Worm (Caenorhabditis elegans) whole organism, L3 larva: ENCODE data around the gene B0280.17.

Experiments used
- R02D3.7 ChIP-seq: fragments of 150-350 bp; optimal IDR thresholded peaks from 2 replicates; lab custom pipeline; 2014; ENCODE audit warnings: missing biosample characterization, missing genetic modification characterization
- ZK546.5 ChIP-seq: sonication (generic microtip); optimal IDR thresholded peaks from 2 replicates; lab custom pipeline; 2017; ENCODE audit warnings: missing biosample characterization, missing genetic modification characterization
- aly-2 ChIP-seq: fragments of 150-350 bp; optimal IDR thresholded peaks from 2 replicates; lab custom pipeline; 2014; ENCODE audit warnings: missing biosample characterization, missing genetic modification characterization
- ama-1 ChIP-seq: fragments of 150-350 bp; optimal IDR thresholded peaks from 2 replicates; lab custom pipeline; 2018
- ceh-28 ChIP-seq: fragments of 150-350 bp; optimal IDR thresholded peaks from 2 replicates; lab custom pipeline; 2014; ENCODE audit warnings: missing biosample characterization, missing genetic modification reagents, missing genetic modification characterization
- ceh-82 ChIP-seq: fragments of 150-350 bp; optimal IDR thresholded peaks from 2 replicates; lab custom pipeline; 2014; ENCODE audit warnings: missing biosample characterization, missing genetic modification characterization
- ceh-9 ChIP-seq: sonication (generic microtip); optimal IDR thresholded peaks from 2 replicates; lab custom pipeline; 2018; ENCODE audit warnings: missing biosample characterization, missing genetic modification characterization
- daf-12 ChIP-seq: fragments of 150-350 bp; optimal IDR thresholded peaks from 2 replicates; lab custom pipeline; 2014; ENCODE audit warnings: missing biosample characterization, missing genetic modification reagents, missing genetic modification characterization
- egl-27 ChIP-seq: sonication (generic microtip); optimal IDR thresholded peaks from 4 replicates; lab custom pipeline; 2017; ENCODE audit warnings: missing biosample characterization, missing genetic modification reagents, missing genetic modification characterization
- egl-5 ChIP-seq: fragments of 150-350 bp; optimal IDR thresholded peaks from 2 replicates; lab custom pipeline; 2017; ENCODE audit warnings: missing biosample characterization, missing genetic modification reagents, missing genetic modification characterization, inconsistent platforms
- elt-1 ChIP-seq: fragments of 150-350 bp; optimal IDR thresholded peaks from 2 replicates; lab custom pipeline; 2014; ENCODE audit warnings: missing biosample characterization, missing genetic modification characterization
- elt-2 ChIP-seq: sonication (generic microtip); optimal IDR thresholded peaks from 2 replicates; lab custom pipeline; 2016; ENCODE audit warnings: missing genetic modification reagents, mild to moderate bottlenecking, missing genetic modification characterization, missing compliant biosample characterization
- elt-3 ChIP-seq, 3 experiments: fragments of 150-350 bp in 1 of 3; sonication (generic microtip) in 2 of 3; optimal IDR thresholded peaks; 2 replicates in 2 of 3; 4 replicates in 1 of 3; lab custom pipeline; 2014 to 2017; ENCODE audit warnings: missing biosample characterization in 3 of 3, missing genetic modification characterization in 3 of 3
- eor-1 ChIP-seq, 2 experiments: fragments of 150-350 bp; optimal IDR thresholded peaks; 2 replicates each; lab custom pipeline; 2014 to 2018; ENCODE audit warnings: missing biosample characterization in 2 of 2, missing genetic modification characterization in 2 of 2
- fkh-10 ChIP-seq: sonication (generic microtip); optimal IDR thresholded peaks from 2 replicates; lab custom pipeline; 2017; ENCODE audit warnings: missing biosample characterization, missing genetic modification reagents, missing genetic modification characterization
- fos-1 ChIP-seq: fragments of 150-350 bp; optimal IDR thresholded peaks from 2 replicates; lab custom pipeline; 2014; ENCODE audit warnings: missing biosample characterization, missing genetic modification characterization
- hmg-11 ChIP-seq: sonication (generic microtip); optimal IDR thresholded peaks from 2 replicates; lab custom pipeline; 2016; ENCODE audit warnings: missing genetic modification characterization, missing compliant biosample characterization
- jun-1 ChIP-seq: fragments of 150-350 bp; optimal IDR thresholded peaks from 2 replicates; lab custom pipeline; 2014; ENCODE audit warnings: missing biosample characterization, missing genetic modification reagents, missing genetic modification characterization
- lin-15B ChIP-seq: fragments of 150-350 bp; optimal IDR thresholded peaks from 2 replicates; lab custom pipeline; 2014; ENCODE audit warnings: missing biosample characterization, missing genetic modification characterization
- lin-39 ChIP-seq: fragments of 150-350 bp; optimal IDR thresholded peaks from 2 replicates; lab custom pipeline; 2018; ENCODE audit warnings: missing biosample characterization, missing genetic modification reagents, missing genetic modification characterization
- lsy-12 ChIP-seq: sonication (generic microtip); optimal IDR thresholded peaks from 2 replicates; lab custom pipeline; 2016; ENCODE audit warnings: mild to moderate bottlenecking, missing genetic modification characterization, missing compliant biosample characterization
- mdl-1 ChIP-seq: fragments of 150-350 bp; optimal IDR thresholded peaks from 2 replicates; lab custom pipeline; 2014; ENCODE audit warnings: missing biosample characterization, missing genetic modification characterization
- mml-1 ChIP-seq: fragments of 150-350 bp; sonication (generic microtip); optimal IDR thresholded peaks from 3 replicates; lab custom pipeline; 2014; ENCODE audit warnings: missing biosample characterization, missing genetic modification characterization
- nfya-1 ChIP-seq: sonication (generic microtip); optimal IDR thresholded peaks from 2 replicates; lab custom pipeline; 2017; ENCODE audit warnings: missing genetic modification characterization, mild to moderate bottlenecking, missing compliant biosample characterization, antibody characterized with exemption, moderate library complexity; ENCODE audit not compliant: insufficient read depth
- nhr-11 ChIP-seq: fragments of 150-350 bp; optimal IDR thresholded peaks from 2 replicates; lab custom pipeline; 2014; ENCODE audit warnings: missing biosample characterization, missing genetic modification characterization
- nhr-12 ChIP-seq: fragments of 150-350 bp; optimal IDR thresholded peaks from 2 replicates; lab custom pipeline; 2014; ENCODE audit warnings: missing biosample characterization, missing genetic modification characterization
- nhr-23 ChIP-seq: fragments of 150-350 bp; optimal IDR thresholded peaks from 2 replicates; lab custom pipeline; 2014; ENCODE audit warnings: missing biosample characterization, missing genetic modification reagents, missing genetic modification characterization
- nhr-25 ChIP-seq: sonication (generic microtip); optimal IDR thresholded peaks from 2 replicates; lab custom pipeline; 2017; ENCODE audit warnings: missing biosample characterization, missing genetic modification characterization
- nhr-28 ChIP-seq: fragments of 150-350 bp; optimal IDR thresholded peaks from 2 replicates; lab custom pipeline; 2014; ENCODE audit warnings: missing biosample characterization, missing genetic modification characterization
- nhr-43 ChIP-seq: sonication (generic microtip); optimal IDR thresholded peaks from 2 replicates; lab custom pipeline; 2016; ENCODE audit warnings: mild to moderate bottlenecking, missing genetic modification characterization, missing compliant biosample characterization; ENCODE audit not compliant: poor library complexity, severe bottlenecking
- nhr-67 ChIP-seq: fragments of 150-350 bp; optimal IDR thresholded peaks from 2 replicates; lab custom pipeline; 2014; ENCODE audit warnings: missing biosample characterization, missing genetic modification characterization
- nhr-76 ChIP-seq: fragments of 150-350 bp; sonication (generic microtip); optimal IDR thresholded peaks from 5 replicates; lab custom pipeline; 2014; ENCODE audit warnings: missing biosample characterization, missing genetic modification characterization
- nhr-77 ChIP-seq: fragments of 150-350 bp; optimal IDR thresholded peaks from 2 replicates; lab custom pipeline; 2014; ENCODE audit warnings: missing biosample characterization, missing genetic modification characterization
- pha-4 ChIP-seq: fragments of 150-350 bp; optimal IDR thresholded peaks from 2 replicates; lab custom pipeline; 2014; ENCODE audit warnings: missing biosample characterization, missing genetic modification reagents, missing genetic modification characterization
- pqm-1 ChIP-seq: fragments of 150-350 bp; optimal IDR thresholded peaks from 2 replicates; lab custom pipeline; 2017; ENCODE audit warnings: missing biosample characterization, missing genetic modification characterization, inconsistent platforms
- skn-1 ChIP-seq: fragments of 150-350 bp; optimal IDR thresholded peaks from 2 replicates; lab custom pipeline; 2014; ENCODE audit warnings: missing biosample characterization, missing genetic modification characterization
- snpc-4 ChIP-seq: fragments of 150-350 bp; optimal IDR thresholded peaks from 2 replicates; lab custom pipeline; 2014; ENCODE audit warnings: missing biosample characterization, missing genetic modification characterization
- tbx-2 ChIP-seq: sonication (generic microtip); optimal IDR thresholded peaks from 2 replicates; lab custom pipeline; 2016; ENCODE audit warnings: mild to moderate bottlenecking, missing genetic modification characterization, missing compliant biosample characterization
- unc-39 ChIP-seq: sonication (generic microtip); optimal IDR thresholded peaks from 4 replicates; lab custom pipeline; 2017; ENCODE audit warnings: missing biosample characterization, missing genetic modification characterization
- unc-62 ChIP-seq: fragments of 150-350 bp; sonication (generic microtip); optimal IDR thresholded peaks from 4 replicates; lab custom pipeline; 2014; ENCODE audit warnings: missing biosample characterization, missing genetic modification reagents, missing genetic modification characterization
- zag-1 ChIP-seq: fragments of 150-350 bp; optimal IDR thresholded peaks from 2 replicates; lab custom pipeline; 2014; ENCODE audit warnings: missing biosample characterization, missing genetic modification characterization
- ztf-11 ChIP-seq: fragments of 150-350 bp; optimal IDR thresholded peaks from 2 replicates; lab custom pipeline; 2014; ENCODE audit warnings: missing biosample characterization, missing genetic modification characterization
- ztf-4 ChIP-seq: fragments of 150-350 bp; optimal IDR thresholded peaks from 2 replicates; lab custom pipeline; 2014; ENCODE audit warnings: missing biosample characterization, missing genetic modification characterization

Gene B0280.17

DNA sequence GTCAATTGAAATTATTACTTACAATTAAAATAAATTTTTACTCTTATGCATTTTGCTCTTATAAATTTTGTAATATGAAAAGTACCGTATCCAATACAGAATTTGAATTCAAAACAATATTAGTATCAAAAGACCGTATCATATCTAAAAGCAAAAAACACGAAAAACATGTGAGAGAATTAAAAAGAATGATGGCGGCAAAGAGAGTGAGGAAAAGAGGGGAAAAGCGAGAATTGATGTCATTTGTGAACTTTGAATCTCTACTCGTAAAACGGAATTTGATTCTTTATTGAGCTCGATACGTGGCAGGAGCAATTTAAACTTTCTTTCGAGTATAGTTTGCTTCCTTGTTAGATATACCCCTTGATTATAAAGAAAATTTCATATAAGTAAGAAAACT, 18.6 kb upstream of the B0280.17 start:
- TF ChIP-seq elt-2 (peak; percentile 30), daf-12 (tag; lab: Kevin White, UChicago) (no peak), ceh-82 (tag; lab: Kevin White, UChicago) (no peak), jun-1 (peak; percentile 16)

DNA sequence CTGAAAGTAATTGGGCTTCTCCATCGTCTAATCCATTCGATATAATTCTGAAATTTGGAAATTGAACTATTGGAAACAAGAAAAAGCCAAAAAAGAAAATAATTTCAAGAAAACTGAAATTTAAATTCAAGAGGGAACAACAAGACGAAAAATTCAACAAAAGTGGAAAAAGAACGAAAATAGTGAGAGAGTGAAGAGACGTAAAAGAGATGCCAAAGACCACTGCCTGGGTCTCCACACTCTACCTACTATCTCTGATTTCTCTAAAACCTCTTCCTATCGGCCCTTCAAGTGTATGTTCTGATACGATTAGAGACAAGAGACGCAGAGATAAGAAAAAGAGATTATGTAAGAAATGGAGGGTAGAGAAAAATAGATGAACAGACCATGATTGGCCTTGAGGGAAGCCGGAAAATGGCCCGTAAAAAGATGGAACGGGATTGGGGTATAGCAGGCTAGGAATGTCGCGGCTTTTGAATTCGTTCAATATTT, 17.9 kb upstream of the B0280.17 start, which contains the start of gene ogt-1:
Gene ogt-1, minus strand, starts transcription at position 51 of the 492 bp plus-strand sequence.
- TF ChIP-seq jun-1: peak; percentile 89
- peak; percentile 94 for TF ChIP-seq nfya-1 (tag; lab: Kevin White, UChicago)
- no peak for TF ChIP-seq nhr-67 (tag; lab: Kevin White, UChicago)
- TF ChIP-seq nhr-11 (tag; lab: Kevin White, UChicago): peak; percentile 6
- TF ChIP-seq ceh-9 (tag; lab: Kevin White, UChicago): no peak
- peak; percentile 94 for TF ChIP-seq pha-4
- TF ChIP-seq elt-1: peak; percentile 64
- TF ChIP-seq zag-1 (tag; lab: Kevin White, UChicago): no peak
- peak; percentile 61 for TF ChIP-seq tbx-2 (tag; lab: Kevin White, UChicago)
- no peak for TF ChIP-seq nhr-28 (tag; lab: Kevin White, UChicago)
- TF ChIP-seq pqm-1 (tag; lab: Kevin White, UChicago): peak; percentile 77
- TF ChIP-seq skn-1 (tag; lab: Kevin White, UChicago): peak; percentile 63
- TF ChIP-seq egl-27: peak; percentile 83
- no peak for TF ChIP-seq mml-1 (tag; lab: Kevin White, UChicago)
- TF ChIP-seq lin-39 (tag; lab: Kevin White, UChicago): no peak
- TF ChIP-seq nhr-23 (tag; lab: Kevin White, UChicago): peak; percentile 93
- peak; percentile 57 for TF ChIP-seq snpc-4 (tag; lab: Kevin White, UChicago)
- TF ChIP-seq fos-1 (tag; lab: Kevin White, UChicago): peak; percentile 70
- peak; percentile 39 for TF ChIP-seq fkh-10
- no peak for TF ChIP-seq aly-2
- peak; percentile 72 for TF ChIP-seq lin-15B (tag; lab: Kevin White, UChicago)
- peak; percentile 59 for TF ChIP-seq R02D3.7 (tag; lab: Kevin White, UChicago)
- no peak for TF ChIP-seq nhr-76 (tag; lab: Kevin White, UChicago)
- TF ChIP-seq ama-1: peak; percentile 80
- TF ChIP-seq hmg-11: peak; percentile 86
- peak; percentile 66 for TF ChIP-seq mdl-1 (tag; lab: Kevin White, UChicago)
- peak; percentile 43 for TF ChIP-seq nhr-77 (tag; lab: Kevin White, UChicago)
- TF ChIP-seq ztf-11 (tag; lab: Kevin White, UChicago): no peak
- TF ChIP-seq unc-62 (GFP tag; lab: Kevin White, UChicago): peak; percentile 32
- no peak for TF ChIP-seq ceh-82 (tag; lab: Kevin White, UChicago)
- no peak for TF ChIP-seq unc-39 (tag; lab: Kevin White, UChicago)
- peak; percentile 96 for TF ChIP-seq nhr-25 (tag; lab: Kevin White, UChicago)
- TF ChIP-seq lsy-12: peak; percentile 58
- no peak for TF ChIP-seq nhr-12 (tag; lab: Kevin White, UChicago)
- TF ChIP-seq eor-1 (tag; optimal IDR thresholded peaks at IDR 0.05; lab: Kevin White, UChicago): peak in 1 of 2 experiments; percentile 45
- peak; percentile 84 for TF ChIP-seq nhr-43 (tag; lab: Kevin White, UChicago)
- peak; percentile 52 for TF ChIP-seq ztf-4 (tag; lab: Kevin White, UChicago)
- TF ChIP-seq ceh-28 (tag; lab: Kevin White, UChicago): peak; percentile 87
- TF ChIP-seq egl-5 (tag; lab: Kevin White, UChicago): peak; percentile 86
- peak; percentile 62 for TF ChIP-seq elt-2
- TF ChIP-seq daf-12 (tag; lab: Kevin White, UChicago): no peak
- TF ChIP-seq ZK546.5 (tag; lab: Kevin White, UChicago): no peak
- no peak for TF ChIP-seq elt-3 (tag; optimal IDR thresholded peaks at IDR 0.05; lab: Kevin White, UChicago)
